Fruit fly (Drosophila melanogaster): Measurements from ENCODE around the gene CG4942.

DNA sequence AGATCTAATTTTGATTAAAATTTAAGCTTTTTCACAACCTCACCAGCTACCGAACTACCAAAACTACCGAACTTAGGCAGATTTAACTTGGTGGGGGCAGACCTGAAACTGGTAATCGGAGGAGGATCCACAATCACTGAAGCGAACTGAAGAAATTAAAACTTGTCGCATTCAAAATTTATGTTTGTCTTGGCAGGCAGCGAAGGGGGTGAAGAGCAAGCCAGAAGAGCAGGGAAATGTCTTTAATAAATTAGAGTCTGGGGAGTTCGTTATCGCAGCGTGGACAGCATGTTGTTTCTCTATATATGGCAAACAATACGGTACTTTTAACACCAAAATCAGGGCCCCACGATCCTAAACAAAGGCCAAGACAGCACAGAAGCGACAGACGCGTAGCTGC, 47.7 kb upstream of the CG4942 start:
- TF ChIP-seq EcR (GFP tag; optimal IDR thresholded peaks at IDR 0.05): no peak
- TF ChIP-seq rn (GFP tag; IDR thresholded peaks at IDR 0.05): no peak
- no peak for TF ChIP-seq CG10348 (GFP tag; IDR thresholded peaks at IDR 0.05)
- no peak for TF ChIP-seq CG8159 (tag; optimal IDR thresholded peaks at IDR 0.05)
- TF ChIP-seq CG17806 (tag; optimal IDR thresholded peaks at IDR 0.05): no peak
- no peak for TF ChIP-seq Pif1B (GFP tag; optimal IDR thresholded peaks at IDR 0.05)
- TF ChIP-seq CG4496 (GFP tag; IDR thresholded peaks at IDR 0.05): no peak
